Fruit fly (Drosophila melanogaster) whole organism, embryonic: Measurements from ENCODE around the gene CG15534.

ENCODE experiments used
- ATbp ChIP-seq: fragments of 200-800 bp; sonication (Bioruptor generic); optimal IDR thresholded peaks from 2 replicates; lab custom pipeline; 2017; ENCODE audit warnings: missing biosample characterization, mild to moderate bottlenecking, missing genetic modification characterization, missing genetic modification reagents
- CG8359 ChIP-seq: fragments of 200-800 bp; sonication (Bioruptor generic); optimal IDR thresholded peaks from 2 replicates; lab custom pipeline; 2017; ENCODE audit warnings: missing biosample characterization, mild to moderate bottlenecking, missing genetic modification characterization, borderline replicate concordance
- Dfd ChIP-seq, 2 experiments: fragments of >200 bp; optimal IDR thresholded peaks; 2 replicates each; lab custom pipeline; 2017; ENCODE audit warnings: missing biosample characterization in 2 of 2, missing genetic modification characterization in 2 of 2
- Lpt ChIP-seq: fragments of >200 bp; optimal IDR thresholded peaks from 2 replicates; lab custom pipeline; 2018; ENCODE audit warnings: missing biosample characterization, missing genetic modification characterization
- Sin3A ChIP-seq: fragments of >200 bp; optimal IDR thresholded peaks from 2 replicates; lab custom pipeline; 2018
- caup ChIP-seq: fragments of 200-800 bp; sonication (Bioruptor generic); optimal IDR thresholded peaks from 3 replicates; lab custom pipeline; 2017; ENCODE audit warnings: missing biosample characterization, mild to moderate bottlenecking, missing genetic modification characterization, moderate library complexity; ENCODE audit not compliant: severe bottlenecking
- org-1 ChIP-seq: fragments of 200-800 bp; sonication (Bioruptor generic); optimal IDR thresholded peaks from 2 replicates; lab custom pipeline; 2017; ENCODE audit warnings: missing biosample characterization, missing genetic modification characterization
- ranshi ChIP-seq: fragments of 200-800 bp; sonication (Bioruptor generic); IDR thresholded peaks from 2 replicates; pipeline ENCODE4 v1.3.6; 2022; ENCODE audit warnings: missing biosample characterization, missing genetic modification characterization
- run ChIP-seq: fragments of 200-800 bp; sonication (Bioruptor generic); optimal IDR thresholded peaks from 3 replicates; lab custom pipeline; 2018; ENCODE audit warnings: missing biosample characterization, mild to moderate bottlenecking, missing genetic modification characterization
- ssp ChIP-seq: fragments of 200-800 bp; sonication (Bioruptor generic); IDR thresholded peaks from 2 replicates; pipeline ENCODE4 v1.3.6; 2022; ENCODE audit warnings: missing biosample characterization, missing genetic modification characterization
- zfh2 ChIP-seq: fragments of 200-800 bp; sonication (Bioruptor generic); optimal IDR thresholded peaks from 2 replicates; lab custom pipeline; 2016; ENCODE audit warnings: missing biosample characterization, missing genetic modification characterization

DNA sequence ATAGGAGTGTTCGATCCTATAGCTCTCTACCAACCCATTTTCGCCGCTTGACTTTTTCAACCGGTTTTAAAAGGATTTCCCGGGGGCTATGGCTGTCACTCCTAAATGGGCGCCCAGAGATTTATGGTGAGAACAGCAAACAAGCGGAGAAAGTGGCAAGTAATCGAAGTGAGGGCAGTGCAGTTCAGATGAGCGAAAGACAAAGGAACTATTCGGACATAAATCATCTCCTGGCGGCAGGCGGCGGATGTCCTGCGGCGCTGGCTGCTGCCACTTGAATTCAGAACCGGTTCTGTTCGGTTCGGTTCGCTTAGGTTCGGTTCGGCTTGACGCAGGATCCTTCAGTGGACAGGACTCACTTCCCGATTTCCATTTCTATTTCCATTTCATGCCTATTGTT lies 48.7 kb upstream of the CG15534 start:
- TF ChIP-seq Sin3A (no peak), org-1 (GFP tag; lab: Kevin White, UChicago) (no peak), Lpt (GFP tag; lab: Kevin White, UChicago) (no peak), CG8359 (GFP tag; lab: Kevin White, UChicago) (no peak), ATbp (GFP tag; lab: Kevin White, UChicago) (no peak), ssp (GFP tag; lab: Robert Waterston, UW) (no peak), zfh2 (GFP tag; lab: Kevin White, UChicago) (no peak), caup (GFP tag; lab: Kevin White, UChicago) (no peak), ranshi (no peak), Dfd (GFP tag; optimal IDR thresholded peaks at IDR 0.05; lab: Kevin White, UChicago) (no peak), run (tag; lab: Kevin White, UChicago) (no peak)
